Worm (Caenorhabditis elegans) whole organism, young adult: Measurements from ENCODE around the gene skr-21.

ENCODE experiments used
- F55B11.4 ChIP-seq: sonication (generic microtip); optimal IDR thresholded peaks from 2 replicates; lab custom pipeline; 2016; ENCODE audit warnings: missing compliant biosample characterization, missing genetic modification characterization, borderline replicate concordance; ENCODE audit not compliant: insufficient read depth
- T26A5.8 ChIP-seq: sonication (generic microtip); optimal IDR thresholded peaks from 2 replicates; lab custom pipeline; 2016; ENCODE audit warnings: missing genetic modification characterization, missing compliant biosample characterization
- Y53F4B.3 ChIP-seq: fragments of 200-800 bp; sonication (Bioruptor generic); IDR thresholded peaks from 2 replicates; pipeline ENCODE4 v1.3.6; 2022; ENCODE audit warnings: missing genetic modification reagents, missing genetic modification characterization, missing compliant biosample characterization
- Y56A3A.18 ChIP-seq: fragments of 200-800 bp; sonication (Bioruptor generic); IDR thresholded peaks from 2 replicates; pipeline ENCODE4 v1.3.6; 2022; ENCODE audit warnings: missing genetic modification reagents, missing genetic modification characterization, missing compliant biosample characterization
- aptf-2 ChIP-seq: fragments of 200-800 bp; sonication (Bioruptor generic); conservative IDR thresholded peaks from 2 replicates; pipeline ENCODE4 v1.3.6; 2022; ENCODE audit warnings: missing genetic modification reagents, missing genetic modification characterization, missing compliant biosample characterization
- bed-1 ChIP-seq: fragments of 200-800 bp; sonication (Bioruptor generic); IDR thresholded peaks from 2 replicates; pipeline ENCODE4 v1.3.6; 2022; ENCODE audit warnings: missing genetic modification reagents, missing genetic modification characterization, missing compliant biosample characterization
- cebp-2 ChIP-seq: fragments of 200-800 bp; sonication (Bioruptor generic); IDR thresholded peaks from 2 replicates; pipeline ENCODE4 v1.3.6; 2022; ENCODE audit warnings: missing genetic modification characterization, missing compliant biosample characterization
- ceh-40 ChIP-seq: fragments of 200-800 bp; sonication (Bioruptor generic); IDR thresholded peaks from 2 replicates; pipeline ENCODE4 v1.3.6; 2022; ENCODE audit warnings: missing genetic modification characterization, missing compliant biosample characterization
- ceh-58 ChIP-seq: fragments of 200-800 bp; sonication (Bioruptor generic); IDR thresholded peaks from 2 replicates; pipeline ENCODE4 v1.3.6; 2022; ENCODE audit warnings: missing genetic modification characterization, missing compliant biosample characterization
- ceh-79 ChIP-seq: sonication (generic microtip); optimal IDR thresholded peaks from 2 replicates; lab custom pipeline; 2017; ENCODE audit warnings: mild to moderate bottlenecking, missing genetic modification characterization, missing compliant biosample characterization
- dox-1 ChIP-seq: fragments of 200-800 bp; sonication (Bioruptor generic); IDR thresholded peaks from 2 replicates; pipeline ENCODE4 v1.3.6; 2022; ENCODE audit warnings: missing genetic modification reagents, missing genetic modification characterization, missing compliant biosample characterization
- ets-4 ChIP-seq: fragments of 200-800 bp; sonication (Bioruptor generic); optimal IDR thresholded peaks from 2 replicates; lab custom pipeline; 2018; ENCODE audit warnings: mild to moderate bottlenecking, missing genetic modification characterization, missing compliant biosample characterization
- hmg-20 ChIP-seq: fragments of 200-800 bp; sonication (Bioruptor generic); IDR thresholded peaks from 2 replicates; pipeline ENCODE4 v1.3.6; 2022; ENCODE audit warnings: missing genetic modification reagents, missing genetic modification characterization, missing compliant biosample characterization
- madf-10 ChIP-seq: sonication (generic microtip); optimal IDR thresholded peaks from 2 replicates; lab custom pipeline; 2016; ENCODE audit warnings: mild to moderate bottlenecking, missing genetic modification characterization, missing compliant biosample characterization
- mcd-1 ChIP-seq: fragments of 200-800 bp; sonication (Bioruptor generic); IDR thresholded peaks from 2 replicates; pipeline ENCODE4 v1.3.6; 2022; ENCODE audit warnings: missing genetic modification reagents, missing genetic modification characterization, missing compliant biosample characterization
- nfyb-1 ChIP-seq: fragments of 200-800 bp; sonication (Bioruptor generic); IDR thresholded peaks from 2 replicates; pipeline ENCODE4 v1.3.6; 2022; ENCODE audit warnings: missing genetic modification reagents, missing genetic modification characterization, missing compliant biosample characterization
- pha-4 ChIP-seq: fragments of 150-350 bp; sonication (generic microtip); optimal IDR thresholded peaks from 2 replicates; lab custom pipeline; 2014; ENCODE audit warnings: missing biosample characterization, missing genetic modification reagents, missing genetic modification characterization
- repo-1 ChIP-seq: sonication (generic microtip); optimal IDR thresholded peaks from 2 replicates; lab custom pipeline; 2017; ENCODE audit warnings: mild to moderate bottlenecking, missing genetic modification characterization, missing compliant biosample characterization
- unc-62 ChIP-seq: fragments of 150-350 bp; optimal IDR thresholded peaks from 2 replicates; lab custom pipeline; 2014; ENCODE audit warnings: missing biosample characterization, missing genetic modification reagents, missing genetic modification characterization
- ztf-28 ChIP-seq: fragments of 200-800 bp; sonication (Bioruptor generic); IDR thresholded peaks from 2 replicates; pipeline ENCODE4 v1.3.6; 2022; ENCODE audit warnings: missing genetic modification reagents, missing genetic modification characterization, missing compliant biosample characterization

The skr-21 gene

ce11 chrX:13189861-13190260 is 36.6 kb downstream of the skr-21 start, which contains the start of gene cwp-5:
TSS of gene cwp-5 (minus strand) at chrX:13189961.
- TF ChIP-seq nfyb-1 (GFP tag; lab: Robert Waterston, UW) (no peak), madf-10 (no peak), ceh-40 (GFP tag; lab: Robert Waterston, UW) (no peak), Y56A3A.18 (GFP tag; lab: Robert Waterston, UW) (no peak), repo-1 (tag; lab: Kevin White, UChicago) (no peak), mcd-1 (no peak), aptf-2 (GFP tag; lab: Robert Waterston, UW) (no peak)

ce11 chrX:13182012-13182411 is 44.5 kb downstream of the skr-21 start:
- TF ChIP-seq pha-4 (tag; lab: Kevin White, UChicago) = no peak
- no peak for TF ChIP-seq ztf-28
- no peak for TF ChIP-seq aptf-2 (GFP tag; lab: Robert Waterston, UW)
- TF ChIP-seq ceh-58 (GFP tag; lab: Robert Waterston, UW) = no peak
- TF ChIP-seq T26A5.8 = no peak
- no peak for TF ChIP-seq Y53F4B.3 (GFP tag; lab: Robert Waterston, UW)
- TF ChIP-seq F55B11.4 (tag; lab: Kevin White, UChicago) = no peak
- no peak for TF ChIP-seq ets-4
- no peak for TF ChIP-seq repo-1 (tag; lab: Kevin White, UChicago)
- TF ChIP-seq ceh-79 (tag; lab: Kevin White, UChicago) = no peak

DNA sequence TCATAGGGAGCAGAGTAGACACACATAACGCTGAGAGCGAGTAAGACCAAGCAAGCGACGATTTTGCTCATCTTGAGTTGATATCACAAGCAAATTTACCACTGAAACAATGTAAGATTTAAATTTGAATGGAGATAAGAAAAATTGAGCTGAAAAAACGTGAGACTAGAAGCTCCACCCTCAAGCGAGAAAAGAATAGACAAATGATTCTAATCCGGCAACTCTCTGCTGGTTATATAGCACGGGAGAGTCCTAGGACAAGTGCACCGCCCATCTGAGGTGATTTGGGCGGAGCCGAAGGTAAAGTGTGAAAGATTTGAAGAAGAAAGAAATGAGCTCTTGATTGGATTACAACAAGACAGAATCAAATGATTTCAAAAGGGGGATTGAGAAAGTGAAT is 48.1 kb downstream of the skr-21 start, which contains the start of gene nlp-3:
Gene nlp-3 (minus strand): TSS at position 101 of the 400 bp plus-strand sequence.
- no peak for TF ChIP-seq unc-62
- no peak for TF ChIP-seq bed-1 (GFP tag; lab: Robert Waterston, UW)
- TF ChIP-seq cebp-2 = no peak
- TF ChIP-seq dox-1 (GFP tag; lab: Robert Waterston, UW) = no peak
- TF ChIP-seq hmg-20 = no peak
